Fruit fly (Drosophila melanogaster) whole organism, prepupa: ENCODE results near the gene CG42709.

Experiments
- Blimp-1 ChIP-seq: fragments of 200-800 bp; sonication (Bioruptor generic); optimal IDR thresholded peaks from 3 replicates; lab custom pipeline; 2017; ENCODE audit warnings: missing biosample characterization, missing genetic modification characterization, mild to moderate bottlenecking, moderate library complexity, missing genetic modification reagents
- CG10631 ChIP-seq: fragments of 200-800 bp; sonication (Bioruptor generic); optimal IDR thresholded peaks from 2 replicates; lab custom pipeline; 2016; ENCODE audit warnings: missing biosample characterization, missing genetic modification characterization
- CG10669 ChIP-seq: fragments of 200-800 bp; sonication (Bioruptor generic); optimal IDR thresholded peaks from 3 replicates; lab custom pipeline; 2018; ENCODE audit warnings: missing biosample characterization, mild to moderate bottlenecking, missing genetic modification characterization, moderate library complexity
- CG11762 ChIP-seq: fragments of 200-800 bp; sonication (Bioruptor generic); optimal IDR thresholded peaks from 3 replicates; lab custom pipeline; 2016; ENCODE audit warnings: missing biosample characterization, missing genetic modification characterization; ENCODE audit not compliant: insufficient read depth
- CG11902 ChIP-seq: fragments of 200-800 bp; sonication (Bioruptor generic); optimal IDR thresholded peaks from 3 replicates; lab custom pipeline; 2016; ENCODE audit warnings: missing biosample characterization, missing genetic modification characterization
- CG15336 ChIP-seq: fragments of 200-800 bp; sonication (Bioruptor generic); IDR thresholded peaks from 2 replicates; pipeline ENCODE4 v1.3.6; 2022; ENCODE audit warnings: missing biosample characterization, missing genetic modification characterization
- CG1621 ChIP-seq: fragments of 200-800 bp; sonication (Bioruptor generic); optimal IDR thresholded peaks from 3 replicates; lab custom pipeline; 2018; ENCODE audit warnings: missing biosample characterization, mild to moderate bottlenecking, missing genetic modification characterization
- CG16779 ChIP-seq: fragments of 200-800 bp; sonication (Bioruptor generic); optimal IDR thresholded peaks from 3 replicates; lab custom pipeline; 2017; ENCODE audit warnings: missing biosample characterization, mild to moderate bottlenecking, missing genetic modification characterization
- CG3032 ChIP-seq: fragments of 200-800 bp; optimal IDR thresholded peaks from 2 replicates; lab custom pipeline; 2019; ENCODE audit warnings: missing biosample characterization, mild to moderate bottlenecking, missing genetic modification characterization, moderate library complexity
- CG31627 ChIP-seq: fragments of 200-800 bp; sonication (Bioruptor generic); optimal IDR thresholded peaks from 3 replicates; lab custom pipeline; 2016; ENCODE audit warnings: missing biosample characterization, missing genetic modification characterization
- CG4318 ChIP-seq: fragments of 200-800 bp; sonication (Bioruptor generic); optimal IDR thresholded peaks from 3 replicates; lab custom pipeline; 2017; ENCODE audit warnings: missing biosample characterization, mild to moderate bottlenecking, missing genetic modification characterization
- CG6163 ChIP-seq: fragments of 200-800 bp; sonication (Bioruptor generic); IDR thresholded peaks from 3 replicates; pipeline ENCODE4 v1.3.6; 2022; ENCODE audit warnings: missing biosample characterization, missing genetic modification characterization
- CG6276 ChIP-seq: fragments of 200-800 bp; sonication (Bioruptor generic); optimal IDR thresholded peaks from 2 replicates; lab custom pipeline; 2017; ENCODE audit warnings: missing biosample characterization, mild to moderate bottlenecking, missing genetic modification characterization
- CG6792 ChIP-seq: fragments of 200-800 bp; sonication (Bioruptor generic); optimal IDR thresholded peaks from 3 replicates; lab custom pipeline; 2016; ENCODE audit warnings: missing biosample characterization, missing genetic modification characterization
- CG8119 ChIP-seq: fragments of 200-800 bp; sonication (Bioruptor generic); IDR thresholded peaks from 3 replicates; pipeline ENCODE4 v1.3.6; 2022; ENCODE audit warnings: missing biosample characterization, missing genetic modification characterization
- CG8319 ChIP-seq: fragments of 200-800 bp; sonication (Bioruptor generic); optimal IDR thresholded peaks from 3 replicates; lab custom pipeline; 2016; ENCODE audit warnings: missing biosample characterization, missing genetic modification characterization
- CG8632 ChIP-seq: fragments of 200-800 bp; sonication (Bioruptor generic); optimal IDR thresholded peaks from 3 replicates; lab custom pipeline; 2016; ENCODE audit warnings: missing biosample characterization, missing genetic modification characterization
- CG9139 ChIP-seq: fragments of 200-800 bp; sonication (Bioruptor generic); optimal IDR thresholded peaks from 3 replicates; lab custom pipeline; 2017; ENCODE audit warnings: missing biosample characterization, mild to moderate bottlenecking, missing genetic modification characterization
- Eip93F ChIP-seq: fragments of 200-800 bp; sonication (Bioruptor generic); optimal IDR thresholded peaks from 2 replicates; lab custom pipeline; 2016; ENCODE audit warnings: missing biosample characterization, mild to moderate bottlenecking, missing genetic modification characterization
- Ets21C ChIP-seq: fragments of 200-800 bp; sonication (Bioruptor generic); optimal IDR thresholded peaks from 3 replicates; lab custom pipeline; 2016; ENCODE audit warnings: missing biosample characterization, missing genetic modification characterization
- Gug ChIP-seq: fragments of 200-800 bp; sonication (Bioruptor generic); IDR thresholded peaks from 2 replicates; pipeline ENCODE4 v1.3.6; 2022; ENCODE audit warnings: missing biosample characterization, missing genetic modification characterization
- Hr39 ChIP-seq: fragments of 200-800 bp; sonication (Bioruptor generic); optimal IDR thresholded peaks from 2 replicates; lab custom pipeline; 2016; ENCODE audit warnings: missing biosample characterization, missing genetic modification characterization
- Hr4 ChIP-seq: fragments of 200-800 bp; sonication (Bioruptor generic); optimal IDR thresholded peaks from 3 replicates; lab custom pipeline; 2016; ENCODE audit warnings: missing biosample characterization, missing genetic modification characterization
- Lpt ChIP-seq: fragments of 200-800 bp; sonication (Bioruptor generic); optimal IDR thresholded peaks from 3 replicates; lab custom pipeline; 2016; ENCODE audit warnings: missing biosample characterization, missing genetic modification characterization
- OdsH ChIP-seq: fragments of 200-800 bp; sonication (Bioruptor generic); optimal IDR thresholded peaks from 3 replicates; lab custom pipeline; 2016; ENCODE audit warnings: missing biosample characterization, missing genetic modification characterization
- Smox ChIP-seq: fragments of 200-800 bp; sonication (Bioruptor generic); optimal IDR thresholded peaks from 3 replicates; lab custom pipeline; 2016; ENCODE audit warnings: missing biosample characterization, missing genetic modification characterization
- Sox102F ChIP-seq: fragments of 200-800 bp; sonication (Bioruptor generic); optimal IDR thresholded peaks from 2 replicates; lab custom pipeline; 2016; ENCODE audit warnings: missing biosample characterization, mild to moderate bottlenecking, missing genetic modification characterization
- Sox14 ChIP-seq: fragments of 200-800 bp; sonication (Bioruptor generic); optimal IDR thresholded peaks from 3 replicates; lab custom pipeline; 2016; ENCODE audit warnings: missing biosample characterization, missing genetic modification characterization
- acj6 ChIP-seq: fragments of 200-800 bp; sonication (Bioruptor generic); optimal IDR thresholded peaks from 3 replicates; lab custom pipeline; 2016; ENCODE audit warnings: missing biosample characterization, missing genetic modification characterization
- cyc ChIP-seq: fragments of 200-800 bp; sonication (Bioruptor generic); optimal IDR thresholded peaks from 3 replicates; lab custom pipeline; 2016; ENCODE audit warnings: missing biosample characterization, missing genetic modification characterization
- dac ChIP-seq: fragments of 200-800 bp; sonication (Bioruptor generic); optimal IDR thresholded peaks from 2 replicates; lab custom pipeline; 2017; ENCODE audit warnings: missing biosample characterization, mild to moderate bottlenecking, missing genetic modification characterization
- dsx ChIP-seq: fragments of 200-800 bp; optimal IDR thresholded peaks from 3 replicates; lab custom pipeline; 2019; ENCODE audit warnings: missing biosample characterization, mild to moderate bottlenecking, missing genetic modification characterization, moderate library complexity; ENCODE audit not compliant: poor library complexity, severe bottlenecking
- eg ChIP-seq: fragments of 200-800 bp; sonication (Bioruptor generic); IDR thresholded peaks from 3 replicates; pipeline ENCODE4 v1.3.6; 2022; ENCODE audit warnings: missing biosample characterization, missing genetic modification characterization
- esn ChIP-seq: fragments of 200-800 bp; sonication (Bioruptor generic); optimal IDR thresholded peaks from 2 replicates; lab custom pipeline; 2016; ENCODE audit warnings: missing biosample characterization, mild to moderate bottlenecking, missing genetic modification characterization, moderate library complexity
- fd85E ChIP-seq: fragments of 200-800 bp; sonication (Bioruptor generic); optimal IDR thresholded peaks from 3 replicates; lab custom pipeline; 2016; ENCODE audit warnings: missing biosample characterization, missing genetic modification characterization
- fkh ChIP-seq: fragments of 200-800 bp; sonication (Bioruptor generic); optimal IDR thresholded peaks from 3 replicates; lab custom pipeline; 2017; ENCODE audit warnings: missing biosample characterization, mild to moderate bottlenecking, missing genetic modification characterization, moderate library complexity
- lz ChIP-seq: fragments of 200-800 bp; sonication (Bioruptor generic); optimal IDR thresholded peaks from 3 replicates; lab custom pipeline; 2016; ENCODE audit warnings: missing biosample characterization, missing genetic modification characterization
- net ChIP-seq: fragments of 200-800 bp; sonication (Bioruptor generic); optimal IDR thresholded peaks from 3 replicates; lab custom pipeline; 2016; ENCODE audit warnings: missing biosample characterization, missing genetic modification characterization
- salr ChIP-seq, 2 experiments: fragments of 200-800 bp; sonication (Bioruptor generic); optimal IDR thresholded peaks; 3 replicates each; lab custom pipeline; 2016 to 2018; ENCODE audit warnings: missing biosample characterization in 2 of 2, missing genetic modification characterization in 2 of 2, mild to moderate bottlenecking in 1 of 2
- spab ChIP-seq: fragments of 200-800 bp; sonication (Bioruptor generic); optimal IDR thresholded peaks from 2 replicates; lab custom pipeline; 2017; ENCODE audit warnings: missing biosample characterization, mild to moderate bottlenecking, missing genetic modification characterization, missing genetic modification reagents
- ss ChIP-seq, 2 experiments: fragments of 200-800 bp; sonication (Bioruptor generic); optimal IDR thresholded peaks; 2 replicates in 1 of 2; 3 replicates in 1 of 2; lab custom pipeline; 2017 to 2018; ENCODE audit warnings: mild to moderate bottlenecking in 2 of 2, missing biosample characterization in 2 of 2, missing genetic modification characterization in 2 of 2, moderate library complexity in 1 of 2
- svp ChIP-seq: fragments of 200-800 bp; sonication (Bioruptor generic); peaks from one replicate; lab custom pipeline; 2016; ENCODE audit warnings: missing biosample characterization, missing genetic modification characterization

Gene CG42709

dm6 chr3L:12831290-12831952 is 41.4 kb downstream of the CG42709 start (continued):
- TF ChIP-seq net (GFP tag; lab: Kevin White, UChicago), result peak; percentile 72
- TF ChIP-seq CG6792, result peak; percentile 74
- TF ChIP-seq eg (GFP tag; lab: Robert Waterston, UW), result no peak; the same call in 1 of the 3 replicates
- peak; percentile 55; the same call in 1 of the 2 replicates for TF ChIP-seq Gug (GFP tag; lab: Robert Waterston, UW)
- no peak for TF ChIP-seq dsx (GFP tag; lab: Kevin White, UChicago)
- TF ChIP-seq CG8319 (GFP tag; lab: Kevin White, UChicago), result peak; percentile 46
- TF ChIP-seq Hr39 (GFP tag; lab: Kevin White, UChicago), result peak; percentile 73
- TF ChIP-seq svp (GFP tag; lab: Kevin White, UChicago), result peak; percentile 86
- no peak for TF ChIP-seq Lpt
- TF ChIP-seq fkh (GFP tag; lab: Kevin White, UChicago), result peak; percentile 62
- TF ChIP-seq CG31627 (GFP tag; lab: Kevin White, UChicago), result peak; percentile 77
- TF ChIP-seq Sox14, result peak; percentile 56
- peak; percentile 73 for TF ChIP-seq CG8632 (GFP tag; lab: Kevin White, UChicago)
- TF ChIP-seq CG15336 (GFP tag; lab: Robert Waterston, UW), result peak; percentile 72
- TF ChIP-seq esn, result peak; percentile 79
- TF ChIP-seq Hr4, result peak; percentile 79
- TF ChIP-seq Ets21C, result peak; percentile 35
- no peak for TF ChIP-seq Eip93F (GFP tag; lab: Kevin White, UChicago)
- no peak for TF ChIP-seq Blimp-1 (GFP tag; lab: Kevin White, UChicago)
- no peak for TF ChIP-seq CG16779
- TF ChIP-seq dac, result peak; percentile 19
- peak; percentile 65 for TF ChIP-seq CG11762 (GFP tag; lab: Kevin White, UChicago)
- peak; percentile 67 for TF ChIP-seq Smox (GFP tag; lab: Kevin White, UChicago)
- peak; percentile 40 for TF ChIP-seq CG11902
- TF ChIP-seq CG10631, result peak; percentile 71
- no peak for TF ChIP-seq fd85E (GFP tag; lab: Kevin White, UChicago)
- TF ChIP-seq cyc, result peak; percentile 60
- no peak for TF ChIP-seq CG10669 (GFP tag; lab: Kevin White, UChicago)
- TF ChIP-seq lz (GFP tag; lab: Kevin White, UChicago), result peak; percentile 64
- no peak for TF ChIP-seq ss (GFP tag; optimal IDR thresholded peaks at IDR 0.05; lab: Kevin White, UChicago)
- peak; percentile 57 for TF ChIP-seq spab (GFP tag; lab: Kevin White, UChicago)
- peak; percentile 50 for TF ChIP-seq CG6276 (GFP tag; lab: Kevin White, UChicago)
- TF ChIP-seq acj6 (GFP tag; lab: Kevin White, UChicago), result peak; percentile 74
- peak; percentile 83 for TF ChIP-seq OdsH (GFP tag; lab: Kevin White, UChicago)
- peak; percentile 79; the same call in 2 of the 3 replicates for TF ChIP-seq CG8119
- peak; percentile 70 for TF ChIP-seq CG3032 (tag; lab: Kevin White, UChicago)
- TF ChIP-seq salr (GFP tag; optimal IDR thresholded peaks at IDR 0.05; lab: Kevin White, UChicago), result peak; percentile 32 to 70
- peak; percentile 22 for TF ChIP-seq CG9139 (GFP tag; lab: Kevin White, UChicago)
- no peak for TF ChIP-seq CG6163
- peak; percentile 62 for TF ChIP-seq Sox102F
- peak; percentile 66 for TF ChIP-seq CG1621
- TF ChIP-seq CG4318 (GFP tag; lab: Kevin White, UChicago), result peak; percentile 44
